Worm (Caenorhabditis elegans): ENCODE results near the gene trf-1.

DNA sequence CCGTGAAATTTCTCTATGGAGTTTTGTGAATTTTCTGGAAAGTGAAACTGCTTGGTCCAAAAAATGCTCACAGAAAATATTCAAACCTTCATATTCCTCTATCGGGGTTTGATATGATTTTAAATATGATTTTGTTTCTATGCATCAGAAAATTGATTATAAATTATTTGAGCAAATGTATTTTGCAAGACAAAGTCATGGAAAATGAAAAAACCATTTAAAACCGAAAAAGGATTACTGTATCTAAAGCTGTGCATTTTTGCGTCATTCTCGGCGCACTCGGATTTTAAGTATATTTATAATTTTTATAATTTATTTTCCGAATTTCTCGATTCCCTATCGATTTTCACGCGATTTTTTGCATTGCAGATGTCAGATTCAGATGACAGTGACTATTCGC is 41.2 kb downstream of the trf-1 start, which contains the start of gene pssy-2:
- TF ChIP-seq unc-62 (GFP tag; optimal IDR thresholded peaks at IDR 0.05 in 1 of 2) (no peak), unc-62 (tag; optimal IDR thresholded peaks at IDR 0.05) (no peak), nhr-77 (tag; optimal IDR thresholded peaks at IDR 0.05) (no peak), fkh-10 (GFP tag; optimal IDR thresholded peaks at IDR 0.05) (no peak), madf-5 (GFP tag; IDR thresholded peaks at IDR 0.05) (no peak), daf-16 (GFP tag; optimal IDR thresholded peaks at IDR 0.05) (no peak), daf-16 (tag; optimal IDR thresholded peaks at IDR 0.05) (no peak), aly-2 (tag; optimal IDR thresholded peaks at IDR 0.05) (no peak), Y75B8A.6 (GFP tag; IDR thresholded peaks at IDR 0.05) (no peak), aha-1 (tag) (no peak), skn-1 (tag; optimal IDR thresholded peaks at IDR 0.05) (no peak), egl-43 (GFP tag; IDR thresholded peaks at IDR 0.05) (no peak), lsy-2 (tag; optimal IDR thresholded peaks at IDR 0.05) (no peak), unc-39 (tag; optimal IDR thresholded peaks at IDR 0.05) (no peak), ama-1 (optimal IDR thresholded peaks at IDR 0.05) (no peak), pha-4 (GFP tag; IDR thresholded peaks at IDR 0.05) (no peak), pha-4 (tag; optimal IDR thresholded peaks at IDR 0.05) (no peak)
